Fruit fly (Drosophila melanogaster) whole organism, embryonic: ENCODE measurements around the gene CaMKII.

Source experiments
- Blimp-1 ChIP-seq: fragments of 200-800 bp; sonication (Bioruptor generic); optimal IDR thresholded peaks from 3 replicates; lab custom pipeline; 2018; ENCODE audit warnings: missing biosample characterization, missing genetic modification characterization, mild to moderate bottlenecking, moderate library complexity, missing genetic modification reagents
- CG1024 ChIP-seq: fragments of 200-800 bp; sonication (Bioruptor generic); IDR thresholded peaks from 2 replicates; pipeline ENCODE4 v1.3.6; 2022; ENCODE audit warnings: missing biosample characterization, missing genetic modification characterization
- CG11560 ChIP-seq: fragments of 200-800 bp; sonication (Bioruptor generic); IDR thresholded peaks from 3 replicates; pipeline ENCODE4 v1.3.6; 2022; ENCODE audit warnings: missing biosample characterization, missing genetic modification characterization
- CG11723 ChIP-seq: fragments of 200-800 bp; sonication (Bioruptor generic); optimal IDR thresholded peaks from 2 replicates; lab custom pipeline; 2017; ENCODE audit warnings: missing biosample characterization, mild to moderate bottlenecking, missing genetic modification characterization
- CG12659 ChIP-seq: fragments of 200-800 bp; sonication (Bioruptor generic); optimal IDR thresholded peaks from 3 replicates; lab custom pipeline; 2017; ENCODE audit warnings: mild to moderate bottlenecking, missing biosample characterization, missing genetic modification reagents, missing genetic modification characterization
- CG13123 ChIP-seq: fragments of 200-800 bp; sonication (Bioruptor generic); optimal IDR thresholded peaks from 2 replicates; lab custom pipeline; 2016; ENCODE audit warnings: missing biosample characterization, missing genetic modification characterization
- CG14014 ChIP-seq: fragments of 200-800 bp; sonication (Bioruptor generic); IDR thresholded peaks from 2 replicates; pipeline ENCODE4 v1.3.6; 2022; ENCODE audit warnings: missing biosample characterization, missing genetic modification characterization
- CG15479 ChIP-seq: fragments of 200-800 bp; sonication (Bioruptor generic); optimal IDR thresholded peaks from 3 replicates; lab custom pipeline; 2019; ENCODE audit warnings: missing biosample characterization, mild to moderate bottlenecking, missing genetic modification characterization, moderate library complexity
- CG15696 ChIP-seq: fragments of 200-800 bp; sonication (Bioruptor generic); optimal IDR thresholded peaks from 2 replicates; lab custom pipeline; 2019; ENCODE audit warnings: missing biosample characterization, mild to moderate bottlenecking, missing genetic modification characterization, moderate library complexity
- CG17359 ChIP-seq: fragments of 200-800 bp; sonication (Bioruptor generic); optimal IDR thresholded peaks from 3 replicates; lab custom pipeline; 2018; ENCODE audit warnings: missing biosample characterization, mild to moderate bottlenecking, missing genetic modification characterization, moderate library complexity
- CG17385 ChIP-seq: fragments of 200-800 bp; sonication (Bioruptor generic); optimal IDR thresholded peaks from 3 replicates; lab custom pipeline; 2018; ENCODE audit warnings: missing biosample characterization, mild to moderate bottlenecking, missing genetic modification characterization
- CG17568 ChIP-seq: fragments of 200-800 bp; sonication (Bioruptor generic); optimal IDR thresholded peaks from 2 replicates; lab custom pipeline; 2018; ENCODE audit warnings: missing biosample characterization, mild to moderate bottlenecking, missing genetic modification characterization, moderate library complexity
- CG17829 ChIP-seq: fragments of 200-800 bp; optimal IDR thresholded peaks from 2 replicates; lab custom pipeline; 2019; ENCODE audit warnings: missing biosample characterization, mild to moderate bottlenecking, missing genetic modification characterization, moderate library complexity
- CG30403 ChIP-seq: fragments of 200-800 bp; sonication (Bioruptor generic); optimal IDR thresholded peaks from 3 replicates; lab custom pipeline; 2016; ENCODE audit warnings: missing biosample characterization, missing genetic modification characterization
- CG33213 ChIP-seq: fragments of 200-800 bp; sonication (Bioruptor generic); optimal IDR thresholded peaks from 3 replicates; lab custom pipeline; 2016; ENCODE audit warnings: missing biosample characterization, missing genetic modification characterization
- CG33557 ChIP-seq: fragments of 200-800 bp; sonication (Bioruptor generic); optimal IDR thresholded peaks from 2 replicates; lab custom pipeline; 2019; ENCODE audit warnings: missing biosample characterization, mild to moderate bottlenecking, missing genetic modification characterization, moderate library complexity
- CG8924 ChIP-seq: fragments of 200-800 bp; optimal IDR thresholded peaks from 3 replicates; lab custom pipeline; 2019; ENCODE audit warnings: missing biosample characterization, mild to moderate bottlenecking, missing genetic modification characterization, moderate library complexity
- CG9727 ChIP-seq: fragments of 200-800 bp; sonication (Bioruptor generic); optimal IDR thresholded peaks from 3 replicates; lab custom pipeline; 2017; ENCODE audit warnings: missing biosample characterization, mild to moderate bottlenecking, missing genetic modification characterization
- CoRest ChIP-seq: fragments of 200-800 bp; sonication (Bioruptor generic); optimal IDR thresholded peaks from 3 replicates; lab custom pipeline; 2018; ENCODE audit warnings: missing biosample characterization, mild to moderate bottlenecking, missing genetic modification characterization, moderate library complexity
- Elba2 ChIP-seq: fragments of 200-800 bp; sonication (Bioruptor generic); optimal IDR thresholded peaks from 3 replicates; lab custom pipeline; 2016; ENCODE audit warnings: missing biosample characterization, missing genetic modification characterization
- Gug ChIP-seq: fragments of 200-800 bp; sonication (Bioruptor generic); IDR thresholded peaks from 4 replicates; pipeline ENCODE4 v1.3.6; 2022; ENCODE audit warnings: missing biosample characterization, missing genetic modification characterization
- H2.0 ChIP-seq: fragments of 200-800 bp; sonication (Bioruptor generic); IDR thresholded peaks from 2 replicates; pipeline ENCODE4 v1.3.6; 2022; ENCODE audit warnings: missing biosample characterization, missing genetic modification characterization
- Lhr ChIP-seq: fragments of 200-800 bp; sonication (Bioruptor generic); optimal IDR thresholded peaks from 3 replicates; lab custom pipeline; 2017; ENCODE audit warnings: mild to moderate bottlenecking, missing biosample characterization, missing genetic modification reagents, missing genetic modification characterization
- Med ChIP-seq: fragments of 200-800 bp; sonication (Bioruptor generic); peaks from one replicate; lab custom pipeline; 2016; ENCODE audit warnings: missing biosample characterization, missing genetic modification characterization, mild to moderate bottlenecking, inconsistent platforms, moderate library complexity
- Myb ChIP-seq: fragments of 200-800 bp; sonication (Bioruptor generic); optimal IDR thresholded peaks from 2 replicates; lab custom pipeline; 2016; ENCODE audit warnings: missing biosample characterization, missing genetic modification characterization
- Sox100B ChIP-seq: fragments of 200-800 bp; sonication (Bioruptor generic); optimal IDR thresholded peaks from 3 replicates; lab custom pipeline; 2018; ENCODE audit warnings: missing biosample characterization, mild to moderate bottlenecking, missing genetic modification characterization
- Trl ChIP-seq, 3 experiments: fragments of >200 bp in 2 of 3; fragments of 200-800 bp in 1 of 3; sonication (Bioruptor generic) in 1 of 3; optimal IDR thresholded peaks; 2 replicates in 1 of 3; 3 replicates in 2 of 3; lab custom pipeline; 2016 to 2017; ENCODE audit warnings: missing biosample characterization in 1 of 3, missing genetic modification characterization in 1 of 3
- aop ChIP-seq: fragments of 200-800 bp; sonication (Bioruptor generic); IDR thresholded peaks from 2 replicates; pipeline ENCODE4 v1.3.6; 2022; ENCODE audit warnings: missing biosample characterization, missing genetic modification characterization
- ase ChIP-seq: fragments of 200-800 bp; sonication (Bioruptor generic); IDR thresholded peaks from 3 replicates; pipeline ENCODE4 v1.3.6; 2022; ENCODE audit warnings: missing biosample characterization, missing genetic modification characterization
- az2 ChIP-seq: fragments of 200-800 bp; sonication (Bioruptor generic); optimal IDR thresholded peaks from 3 replicates; lab custom pipeline; 2016; ENCODE audit warnings: missing biosample characterization, missing genetic modification characterization
- bsh ChIP-seq, 2 experiments: fragments of 200-800 bp; sonication (Bioruptor generic); optimal IDR thresholded peaks; 2 replicates each; lab custom pipeline; 2017 to 2018; ENCODE audit warnings: mild to moderate bottlenecking in 2 of 2, missing biosample characterization in 2 of 2, missing genetic modification characterization in 2 of 2, moderate library complexity in 1 of 2
- caup ChIP-seq: fragments of 200-800 bp; sonication (Bioruptor generic); optimal IDR thresholded peaks from 3 replicates; lab custom pipeline; 2017; ENCODE audit warnings: missing biosample characterization, mild to moderate bottlenecking, missing genetic modification characterization, moderate library complexity; ENCODE audit not compliant: severe bottlenecking
- chinmo ChIP-seq: fragments of 200-800 bp; sonication (Bioruptor generic); IDR thresholded peaks from 4 replicates; pipeline ENCODE4 v1.3.6; 2022; ENCODE audit warnings: missing biosample characterization, missing genetic modification characterization; ENCODE audit not compliant: partially characterized antibody
- dpn ChIP-seq, 2 experiments: fragments of 200-800 bp; sonication (Bioruptor generic); optimal IDR thresholded peaks; 3 replicates each; lab custom pipeline; 2016; ENCODE audit warnings: missing biosample characterization in 2 of 2, missing genetic modification characterization in 2 of 2
- ewg ChIP-seq: fragments of 200-800 bp; sonication (Bioruptor generic); optimal IDR thresholded peaks from 3 replicates; lab custom pipeline; 2017; ENCODE audit warnings: mild to moderate bottlenecking, missing biosample characterization, missing genetic modification reagents, missing genetic modification characterization
- fd64A ChIP-seq: fragments of 200-800 bp; sonication (Bioruptor generic); optimal IDR thresholded peaks from 3 replicates; lab custom pipeline; 2018; ENCODE audit warnings: missing biosample characterization, mild to moderate bottlenecking, missing genetic modification characterization
- gfzf ChIP-seq: fragments of 200-800 bp; sonication (Bioruptor generic); optimal IDR thresholded peaks from 2 replicates; lab custom pipeline; 2016; ENCODE audit warnings: missing biosample characterization, mild to moderate bottlenecking, missing genetic modification characterization, moderate library complexity
- gro ChIP-seq: fragments of 200-800 bp; sonication (Bioruptor generic); optimal IDR thresholded peaks from 2 replicates; lab custom pipeline; 2016; ENCODE audit warnings: missing biosample characterization, missing genetic modification characterization
- her ChIP-seq: fragments of 200-800 bp; sonication (Bioruptor generic); optimal IDR thresholded peaks from 2 replicates; lab custom pipeline; 2016; ENCODE audit warnings: missing biosample characterization, missing genetic modification characterization
- ind ChIP-seq: fragments of 200-800 bp; sonication (Bioruptor generic); optimal IDR thresholded peaks from 3 replicates; lab custom pipeline; 2016; ENCODE audit warnings: missing biosample characterization, missing genetic modification characterization
- jigr1 ChIP-seq: fragments of 200-800 bp; sonication (Bioruptor generic); IDR thresholded peaks from 3 replicates; pipeline ENCODE4 v1.3.6; 2022; ENCODE audit warnings: missing biosample characterization, missing genetic modification characterization
- kni ChIP-seq: fragments of 200-800 bp; sonication (Bioruptor generic); optimal IDR thresholded peaks from 3 replicates; lab custom pipeline; 2017; ENCODE audit warnings: mild to moderate bottlenecking, missing biosample characterization, missing genetic modification reagents, missing genetic modification characterization
- lilli ChIP-seq: fragments of 200-800 bp; sonication (Bioruptor generic); optimal IDR thresholded peaks from 3 replicates; lab custom pipeline; 2016; ENCODE audit warnings: missing biosample characterization, missing genetic modification characterization
- odd ChIP-seq: fragments of 200-800 bp; sonication (Bioruptor generic); optimal IDR thresholded peaks from 2 replicates; lab custom pipeline; 2017; ENCODE audit warnings: missing biosample characterization, mild to moderate bottlenecking, missing genetic modification characterization
- onecut ChIP-seq: fragments of 200-800 bp; sonication (Bioruptor generic); IDR thresholded peaks from 2 replicates; pipeline ENCODE4 v1.3.6; 2022; ENCODE audit warnings: missing biosample characterization, missing genetic modification characterization
- pzg ChIP-seq: fragments of 200-800 bp; sonication (Bioruptor generic); optimal IDR thresholded peaks from 3 replicates; lab custom pipeline; 2018; ENCODE audit warnings: missing biosample characterization, mild to moderate bottlenecking, missing genetic modification characterization, moderate library complexity
- twi ChIP-seq: fragments of 200-800 bp; optimal IDR thresholded peaks from 2 replicates; lab custom pipeline; 2019; ENCODE audit warnings: missing biosample characterization, mild to moderate bottlenecking, missing genetic modification characterization, moderate library complexity
- tx ChIP-seq: fragments of 200-800 bp; sonication (Bioruptor generic); optimal IDR thresholded peaks from 2 replicates; lab custom pipeline; 2016; ENCODE audit warnings: missing biosample characterization, missing genetic modification characterization
- vnd ChIP-seq: fragments of 200-800 bp; sonication (Bioruptor generic); IDR thresholded peaks from 3 replicates; pipeline ENCODE4 v1.3.6; 2022; ENCODE audit warnings: missing biosample characterization, missing genetic modification characterization; ENCODE audit not compliant: partially characterized antibody

Gene CaMKII

DNA sequence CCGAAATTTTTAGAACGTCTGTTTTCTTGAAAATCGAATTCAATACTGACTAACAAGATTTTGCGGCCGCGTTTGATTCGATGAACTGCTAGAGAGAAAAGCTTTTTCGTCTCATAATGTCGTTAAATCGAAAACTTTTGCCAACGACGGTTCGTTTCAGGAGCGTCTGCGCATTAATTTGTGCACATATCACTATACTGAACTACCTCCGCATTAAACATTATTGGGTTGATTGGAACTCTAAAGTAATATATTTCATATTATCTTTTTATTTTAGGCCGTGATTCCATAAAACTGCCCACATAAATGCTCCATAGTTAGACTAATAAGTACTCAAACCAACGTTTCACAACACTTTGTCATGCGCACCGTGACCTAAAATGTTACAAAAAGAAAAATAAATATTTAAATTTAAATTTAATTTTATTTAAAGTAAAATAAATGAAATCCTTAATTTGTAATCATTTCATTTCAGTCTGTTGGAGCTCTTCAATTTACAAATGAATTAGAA, at the start of gene CaMKII (continued):
- TF ChIP-seq kni (GFP tag; lab: Kevin White, UChicago) (no peak), ewg (GFP tag; lab: Kevin White, UChicago) (peak; percentile 90), vnd (GFP tag; lab: Robert Waterston, UW) (no peak), CG17359 (tag; lab: Kevin White, UChicago) (peak; percentile 45), pzg (GFP tag; lab: Kevin White, UChicago) (peak; percentile 13), CG12659 (peak; percentile 12), CG9727 (GFP tag; lab: Kevin White, UChicago) (no peak), CG17568 (GFP tag; lab: Kevin White, UChicago) (no peak), CG15696 (tag; lab: Kevin White, UChicago) (peak; percentile 13), CoRest (tag; lab: Kevin White, UChicago) (peak; percentile 33), CG8924 (no peak), CG11723 (peak; percentile 59), ind (GFP tag; lab: Kevin White, UChicago) (peak; percentile 56), CG14014 (0 out of 2 replicates have a peak, but pooled peaks have one; percentile 15), bsh (GFP tag; optimal IDR thresholded peaks at IDR 0.05; lab: Kevin White, UChicago) (peak in 1 of 2 experiments; percentile 50), ase (GFP tag; lab: Robert Waterston, UW) (no peak), aop (no peak), Gug (no peak), CG17829 (peak; percentile 49), tx (GFP tag; lab: Kevin White, UChicago) (no peak), CG30403 (peak; percentile 41), lilli (GFP tag; lab: Kevin White, UChicago) (peak; percentile 30), her (peak; percentile 81), az2 (GFP tag; lab: Kevin White, UChicago) (peak; percentile 33), chinmo (GFP tag; lab: Robert Waterston, UW) (no peak), Sox100B (GFP tag; lab: Kevin White, UChicago) (peak; percentile 21), Lhr (GFP tag; lab: Kevin White, UChicago) (peak; percentile 87), CG17385 (GFP tag; lab: Kevin White, UChicago) (peak; percentile 22), Elba2 (no peak), Med (peak; percentile 67), CG15479 (GFP tag; lab: Kevin White, UChicago) (no peak), H2.0 (no peak), caup (GFP tag; lab: Kevin White, UChicago) (peak; percentile 13), dpn (GFP tag; optimal IDR thresholded peaks at IDR 0.05; lab: Kevin White, UChicago) (peak in 1 of 2 experiments; percentile 19), CG1024 (GFP tag; lab: Robert Waterston, UW) (0 out of 2 replicates have a peak, but pooled peaks have one; percentile 26), gfzf (GFP tag; lab: Kevin White, UChicago) (peak; percentile 1), Blimp-1 (GFP tag; lab: Kevin White, UChicago) (no peak), CG13123 (no peak), gro (GFP tag; lab: Kevin White, UChicago) (no peak), CG33557 (GFP tag; lab: Kevin White, UChicago) (peak; percentile 14), jigr1 (GFP tag; lab: Robert Waterston, UW) (no peak), odd (GFP tag; lab: Kevin White, UChicago) (peak; percentile 17), Trl (optimal IDR thresholded peaks at IDR 0.05; lab: Kevin White, UChicago) (no peak), Trl (GFP tag; optimal IDR thresholded peaks at IDR 0.05; lab: Kevin White, UChicago) (no peak), twi (tag; lab: Kevin White, UChicago) (peak; percentile 3), Myb (GFP tag; lab: Kevin White, UChicago) (no peak), fd64A (GFP tag; lab: Kevin White, UChicago) (no peak), onecut (GFP tag; lab: Robert Waterston, UW) (peak; percentile 22; the same call in 1 of the 2 replicates), CG33213 (peak; percentile 45), CG11560 (no peak)
